Fruit fly (Drosophila melanogaster): ENCODE measurements around the gene Efa6.

- no peak for TF ChIP-seq Dfd (GFP tag; optimal IDR thresholded peaks at IDR 0.05)
- no peak for TF ChIP-seq Mio (GFP tag; optimal IDR thresholded peaks at IDR 0.05)
- no peak for TF ChIP-seq OdsH (GFP tag; optimal IDR thresholded peaks at IDR 0.05)
- TF ChIP-seq GATAd (GFP tag; optimal IDR thresholded peaks at IDR 0.05): no peak
- no peak for TF ChIP-seq rgr (GFP tag; optimal IDR thresholded peaks at IDR 0.05)
- no peak for TF ChIP-seq lola (GFP tag; optimal IDR thresholded peaks at IDR 0.05)
- TF ChIP-seq woc (GFP tag; optimal IDR thresholded peaks at IDR 0.05): no peak
- TF ChIP-seq Jra (GFP tag; optimal IDR thresholded peaks at IDR 0.05): no peak
These were observed 4.6 kb upstream of the Efa6 start, which contains the start of gene Dph5 for dm6 chr3R:22582981-22583380.
